Worm (Caenorhabditis elegans): ENCODE data around the gene unc-76.

DNA sequence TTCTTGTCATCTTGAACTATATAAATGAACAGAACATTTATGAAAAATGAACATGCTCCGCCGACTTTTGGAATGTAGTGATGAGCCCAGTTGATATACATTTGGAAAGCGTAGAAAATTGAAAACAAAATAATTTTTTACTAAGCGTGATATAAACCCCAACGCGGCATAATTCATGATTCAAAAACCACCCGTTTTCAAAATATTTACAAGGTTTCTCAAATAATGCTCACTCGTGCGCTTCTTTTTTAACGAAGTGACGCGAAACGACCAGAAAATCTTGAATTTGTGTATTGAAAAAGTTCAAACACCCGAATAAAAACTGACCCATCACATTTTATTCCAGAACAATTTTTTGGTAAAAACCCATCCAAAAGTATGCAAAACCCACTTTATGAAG lies 55.9 kb downstream of the unc-76 start, which contains the start of gene srj-27:
- TF ChIP-seq nhr-237 (tag; optimal IDR thresholded peaks at IDR 0.05) (no peak), ceh-16 (tag; optimal IDR thresholded peaks at IDR 0.05) (no peak), mdl-1 (tag; optimal IDR thresholded peaks at IDR 0.05) (no peak), R02D3.7 (tag; optimal IDR thresholded peaks at IDR 0.05) (no peak)

Measured in whole organism, L2 larva.